Fruit fly (Drosophila melanogaster): ENCODE results near the gene dan.

Gene dan

DNA sequence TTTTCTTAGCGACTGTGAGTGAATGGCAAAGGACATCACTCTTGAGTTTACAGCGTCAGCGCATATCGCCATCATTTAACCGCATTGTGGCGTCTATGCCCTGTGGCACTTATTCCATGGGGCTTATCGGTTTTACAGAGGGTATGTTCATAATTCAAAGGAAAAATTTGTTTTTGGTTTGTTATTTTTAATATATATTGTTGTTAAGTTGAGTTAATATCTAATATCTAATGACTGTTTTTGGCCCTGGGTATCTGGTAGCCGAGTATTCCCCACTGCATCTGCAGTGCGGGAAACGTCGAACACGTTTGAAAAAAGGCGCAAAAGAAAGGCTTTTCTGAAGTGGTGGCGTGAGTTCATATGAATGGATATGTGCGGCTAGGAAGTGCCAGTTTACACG is 5.7 kb upstream of the dan start (continued):
- TF ChIP-seq hb (GFP tag; IDR thresholded peaks at IDR 0.05; ENCODE audit: partially characterized antibody) (no peak), fd64A (GFP tag; optimal IDR thresholded peaks at IDR 0.05) (peak; percentile 23), eyg (GFP tag; optimal IDR thresholded peaks at IDR 0.05) (no peak), CG12236 (GFP tag; optimal IDR thresholded peaks at IDR 0.05) (peak; percentile 60), Hand (GFP tag; optimal IDR thresholded peaks at IDR 0.05) (no peak), lmd (GFP tag; IDR thresholded peaks at IDR 0.05) (peak; percentile 50; the same call in 1 of the 2 replicates), dpn (GFP tag; optimal IDR thresholded peaks at IDR 0.05) (peak in 1 of 2 experiments; percentile 66), ems (GFP tag; optimal IDR thresholded peaks at IDR 0.05) (no peak), CG4617 (GFP tag; optimal IDR thresholded peaks at IDR 0.05; ENCODE audit: borderline replicate concordance) (peak; percentile 37), disco-r (GFP tag; optimal IDR thresholded peaks at IDR 0.05) (no peak), Dad (GFP tag; optimal IDR thresholded peaks at IDR 0.05) (no peak), phol (tag; optimal IDR thresholded peaks at IDR 0.05) (peak; percentile 53), ap (GFP tag; IDR thresholded peaks at IDR 0.05) (peak; percentile 73), chn (GFP tag; optimal IDR thresholded peaks at IDR 0.05) (peak; percentile 89), CG18599 (GFP tag; optimal IDR thresholded peaks at IDR 0.05) (peak; percentile 35), gem (tag; optimal IDR thresholded peaks at IDR 0.05) (peak; percentile 79), usp (GFP tag; optimal IDR thresholded peaks at IDR 0.05) (no peak), CG12769 (tag; optimal IDR thresholded peaks at IDR 0.05) (peak; percentile 33), knrl (GFP tag; IDR thresholded peaks at IDR 0.05; ENCODE audit: partially characterized antibody) (no peak), CG15269 (tag; optimal IDR thresholded peaks at IDR 0.05) (peak; percentile 57), CG9727 (GFP tag; optimal IDR thresholded peaks at IDR 0.05) (peak; percentile 75), Poxn (GFP tag; IDR thresholded peaks at IDR 0.05) (no peak), HHEX (GFP tag; optimal IDR thresholded peaks at IDR 0.05) (no peak), CG18619 (GFP tag; optimal IDR thresholded peaks at IDR 0.05) (peak; percentile 27), CG1792 (GFP tag; optimal IDR thresholded peaks at IDR 0.05) (no peak), H15 (GFP tag; IDR thresholded peaks at IDR 0.05) (peak; percentile 61; the same call in 1 of the 3 replicates), Bdp1 (GFP tag; optimal IDR thresholded peaks at IDR 0.05) (peak; percentile 41), Ravus (GFP tag; IDR thresholded peaks at IDR 0.05) (no peak), Dref (GFP tag; IDR thresholded peaks at IDR 0.05) (no peak), NK7.1 (GFP tag; optimal IDR thresholded peaks at IDR 0.05) (no peak), CG4404 (GFP tag; IDR thresholded peaks at IDR 0.05) (peak; percentile 93), btn (GFP tag; optimal IDR thresholded peaks at IDR 0.05) (no peak), Antp (GFP tag; optimal IDR thresholded peaks at IDR 0.05) (no peak), CG33557 (GFP tag; optimal IDR thresholded peaks at IDR 0.05) (peak; percentile 83), Bteb2 (GFP tag; optimal IDR thresholded peaks at IDR 0.05) (peak; percentile 11), C15 (GFP tag; IDR thresholded peaks at IDR 0.05) (no peak), Chrac-16 (GFP tag; optimal IDR thresholded peaks at IDR 0.05) (peak; percentile 83), dmrt99B (tag; optimal IDR thresholded peaks at IDR 0.05) (peak; percentile 73), bowl (GFP tag; IDR thresholded peaks at IDR 0.05) (no peak), MESR4 (GFP tag; optimal IDR thresholded peaks at IDR 0.05) (no peak), ci (GFP tag; IDR thresholded peaks at IDR 0.05) (peak; percentile 87), Ssrp (tag; optimal IDR thresholded peaks at IDR 0.05) (peak; percentile 81), CG18476 (GFP tag; optimal IDR thresholded peaks at IDR 0.05) (no peak), grn (GFP tag; optimal IDR thresholded peaks at IDR 0.05) (no peak), Doc3 (GFP tag; IDR thresholded peaks at IDR 0.05; ENCODE audit: partially characterized antibody) (no peak), maf-S (GFP tag; optimal IDR thresholded peaks at IDR 0.05) (no peak), CG17829 (tag; optimal IDR thresholded peaks at IDR 0.05) (peak; percentile 75), CG3065 (GFP tag; optimal IDR thresholded peaks at IDR 0.05) (peak; percentile 46), CG12744 (GFP tag; optimal IDR thresholded peaks at IDR 0.05) (peak; percentile 38), CG10147 (GFP tag; optimal IDR thresholded peaks at IDR 0.05) (no peak), CG13287 (GFP tag; IDR thresholded peaks at IDR 0.05; ENCODE audit: partially characterized antibody) (no peak)

Measured in whole organism, embryonic.